Worm (Caenorhabditis elegans): ENCODE measurements around the gene fars-2.

DNA sequence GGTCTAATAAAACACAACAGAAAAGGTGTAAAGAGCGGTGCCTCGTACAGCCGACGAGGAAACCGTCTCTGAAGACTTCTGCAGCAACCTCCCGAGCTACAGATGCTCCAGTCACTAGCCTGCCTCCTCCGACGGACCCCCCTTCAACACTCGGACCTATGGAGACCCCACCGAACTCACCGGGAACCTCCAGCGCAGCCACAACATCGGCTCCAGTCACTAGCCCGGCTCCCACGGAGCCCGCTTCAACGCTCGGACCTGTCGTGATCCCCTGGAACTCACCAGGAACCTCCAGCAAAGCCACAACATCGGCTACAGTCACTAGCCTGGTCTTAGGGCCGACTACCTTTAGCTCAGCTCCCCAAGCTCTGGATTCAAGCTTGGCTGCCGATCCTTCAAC, 47.0 kb downstream of the fars-2 start:
- TF ChIP-seq unc-130 (GFP tag; optimal IDR thresholded peaks at IDR 0.05) (no peak), snpc-3.4 (tag; optimal IDR thresholded peaks at IDR 0.05) (no peak), ama-1 (optimal IDR thresholded peaks at IDR 0.05) (no peak), ama-1 (GFP tag; optimal IDR thresholded peaks at IDR 0.05) (no peak)
